Worm (Caenorhabditis elegans): ENCODE data around the gene ttr-31.

ce11 chrX:11008052-11008451, 802 bp downstream of the ttr-31 start, which contains the start of gene del-5:
- TF ChIP-seq elt-3 (tag; optimal IDR thresholded peaks at IDR 0.05): no peak
- no peak for TF ChIP-seq lin-32 (GFP tag; optimal IDR thresholded peaks at IDR 0.05)
- no peak for TF ChIP-seq snpc-4 (tag; optimal IDR thresholded peaks at IDR 0.05)
- no peak for TF ChIP-seq nhr-76 (tag; optimal IDR thresholded peaks at IDR 0.05)
- no peak for TF ChIP-seq zip-8 (tag; optimal IDR thresholded peaks at IDR 0.05)
- no peak for TF ChIP-seq drap-1 (GFP tag; optimal IDR thresholded peaks at IDR 0.05)
- no peak for TF ChIP-seq lsy-2 (tag; optimal IDR thresholded peaks at IDR 0.05)
- no peak for TF ChIP-seq pha-4 (tag; optimal IDR thresholded peaks at IDR 0.05)
- no peak for TF ChIP-seq nhr-12 (tag; optimal IDR thresholded peaks at IDR 0.05)
- no peak for TF ChIP-seq mab-5 (tag; optimal IDR thresholded peaks at IDR 0.05)
- no peak for TF ChIP-seq nhr-237 (tag; optimal IDR thresholded peaks at IDR 0.05)
- no peak for TF ChIP-seq blmp-1 (tag; optimal IDR thresholded peaks at IDR 0.05)

Data from whole organism, mixed stage, embryonic.